Worm (Caenorhabditis elegans) whole organism, L4 larva: ENCODE data around the gene B0303.16.

Experiments
- F37D6.2 ChIP-seq: sonication (generic microtip); optimal IDR thresholded peaks from 2 replicates; lab custom pipeline; 2016; ENCODE audit warnings: mild to moderate bottlenecking, missing genetic modification characterization, missing compliant biosample characterization
- F44E2.7 ChIP-seq: fragments of 200-800 bp; sonication (Bioruptor generic); IDR thresholded peaks from 2 replicates; pipeline ENCODE4 v2.1.2; 2022; ENCODE audit warnings: missing genetic modification characterization, missing compliant biosample characterization
- F49E8.2 ChIP-seq: sonication (generic microtip); optimal IDR thresholded peaks from 2 replicates; lab custom pipeline; 2016; ENCODE audit warnings: missing compliant biosample characterization, mild to moderate bottlenecking, missing genetic modification characterization, borderline replicate concordance
- T20F7.1 ChIP-seq: fragments of 200-800 bp; sonication (Bioruptor generic); optimal IDR thresholded peaks from 2 replicates; lab custom pipeline; 2018; ENCODE audit warnings: mild to moderate bottlenecking, missing genetic modification characterization, missing compliant biosample characterization
- Y105C5A.15 ChIP-seq: fragments of 200-800 bp; sonication (Bioruptor generic); IDR thresholded peaks from 2 replicates; pipeline ENCODE4 v1.3.6; 2022; ENCODE audit warnings: missing genetic modification characterization, missing compliant biosample characterization
- Y48G9A.11 ChIP-seq: fragments of 200-800 bp; sonication (Bioruptor generic); IDR thresholded peaks from 2 replicates; pipeline ENCODE4 v1.3.6; 2022; ENCODE audit warnings: missing genetic modification reagents, missing genetic modification characterization, missing compliant biosample characterization
- aha-1 ChIP-seq: fragments of 150-350 bp; peaks from one replicate; lab custom pipeline; 2014; ENCODE audit warnings: missing biosample characterization, missing genetic modification characterization
- aly-2 ChIP-seq: sonication (generic microtip); optimal IDR thresholded peaks from 2 replicates; lab custom pipeline; 2018; ENCODE audit warnings: missing biosample characterization, missing genetic modification characterization
- ama-1 ChIP-seq: fragments of 150-350 bp; optimal IDR thresholded peaks from 2 replicates; lab custom pipeline; 2014; ENCODE audit warnings: inconsistent platforms, mixed read lengths
- ceh-20 ChIP-seq: fragments of 200-800 bp; sonication (Bioruptor generic); IDR thresholded peaks from 2 replicates; pipeline ENCODE4 v1.3.6; 2022; ENCODE audit warnings: missing genetic modification reagents, missing genetic modification characterization, missing compliant biosample characterization
- ceh-28 ChIP-seq: fragments of 150-350 bp; optimal IDR thresholded peaks from 2 replicates; lab custom pipeline; 2014; ENCODE audit warnings: missing biosample characterization, missing genetic modification reagents, missing genetic modification characterization
- ceh-44 ChIP-seq: fragments of 200-800 bp; sonication (Bioruptor generic); IDR thresholded peaks from 2 replicates; pipeline ENCODE4 v1.3.6; 2022; ENCODE audit warnings: missing genetic modification reagents, missing genetic modification characterization, missing compliant biosample characterization
- ceh-82 ChIP-seq: sonication (generic microtip); optimal IDR thresholded peaks from 2 replicates; lab custom pipeline; 2017; ENCODE audit warnings: missing biosample characterization, missing genetic modification characterization
- cey-2 ChIP-seq: sonication (generic microtip); optimal IDR thresholded peaks from 3 replicates; lab custom pipeline; 2017; ENCODE audit warnings: missing genetic modification characterization, mild to moderate bottlenecking, missing compliant biosample characterization, antibody characterized with exemption, borderline replicate concordance; ENCODE audit not compliant: insufficient read depth
- daf-16 ChIP-seq, 3 experiments: sonication (generic microtip); optimal IDR thresholded peaks; 2 replicates each; lab custom pipeline; 2016 to 2017; ENCODE audit warnings: missing genetic modification characterization in 3 of 3, missing genetic modification reagents in 3 of 3, mild to moderate bottlenecking in 2 of 3, missing compliant biosample characterization in 2 of 3, missing biosample characterization in 1 of 3, moderate library complexity in 1 of 3
- dmd-6 ChIP-seq: fragments of 200-800 bp; sonication (Bioruptor generic); IDR thresholded peaks from 2 replicates; pipeline ENCODE4 v1.3.6; 2022; ENCODE audit warnings: missing genetic modification reagents, missing genetic modification characterization, missing compliant biosample characterization
- dpl-1 ChIP-seq: fragments of 150-350 bp; optimal IDR thresholded peaks from 2 replicates; lab custom pipeline; 2014; ENCODE audit warnings: missing biosample characterization, missing genetic modification reagents, missing genetic modification characterization
- dve-1 ChIP-seq: sonication (generic microtip); optimal IDR thresholded peaks from 2 replicates; lab custom pipeline; 2017; ENCODE audit warnings: antibody characterized with exemption, mild to moderate bottlenecking, missing genetic modification characterization, missing compliant biosample characterization; ENCODE audit not compliant: insufficient read depth
- egl-27 ChIP-seq: sonication (generic microtip); optimal IDR thresholded peaks from 3 replicates; lab custom pipeline; 2017; ENCODE audit warnings: missing biosample characterization, missing genetic modification reagents, missing genetic modification characterization
- gei-8 ChIP-seq: fragments of 200-800 bp; sonication (Bioruptor generic); optimal IDR thresholded peaks from 2 replicates; lab custom pipeline; 2018; ENCODE audit warnings: mild to moderate bottlenecking, missing genetic modification characterization, missing compliant biosample characterization
- hlh-11 ChIP-seq: fragments of 200-800 bp; sonication (Bioruptor generic); optimal IDR thresholded peaks from 2 replicates; lab custom pipeline; 2018; ENCODE audit warnings: mild to moderate bottlenecking, missing genetic modification characterization, missing compliant biosample characterization
- hlh-30 ChIP-seq: sonication (generic microtip); optimal IDR thresholded peaks from 2 replicates; lab custom pipeline; 2017; ENCODE audit warnings: antibody characterized with exemption, mild to moderate bottlenecking, missing genetic modification characterization, missing compliant biosample characterization; ENCODE audit not compliant: insufficient read depth
- hmg-1.1 ChIP-seq: fragments of 200-800 bp; sonication (Bioruptor generic); IDR thresholded peaks from 2 replicates; pipeline ENCODE4 v1.3.6; 2022; ENCODE audit warnings: missing genetic modification reagents, missing genetic modification characterization, missing compliant biosample characterization
- lin-1 ChIP-seq: fragments of 200-800 bp; sonication (Bioruptor generic); IDR thresholded peaks from 2 replicates; pipeline ENCODE4 v1.3.6; 2022; ENCODE audit warnings: missing genetic modification reagents, missing genetic modification characterization, missing compliant biosample characterization
- lin-13 ChIP-seq: fragments of 150-350 bp; optimal IDR thresholded peaks from 2 replicates; lab custom pipeline; 2014; ENCODE audit warnings: missing biosample characterization, missing genetic modification reagents, missing genetic modification characterization
- lin-38 ChIP-seq: fragments of 200-800 bp; sonication (Bioruptor generic); IDR thresholded peaks from 2 replicates; pipeline ENCODE4 v1.3.6; 2022; ENCODE audit warnings: missing genetic modification reagents, missing genetic modification characterization, missing compliant biosample characterization
- lsy-2 ChIP-seq, 2 experiments: fragments of 150-350 bp in 1 of 2; sonication (generic microtip) in 1 of 2; optimal IDR thresholded peaks; 2 replicates each; lab custom pipeline; 2014 to 2017; ENCODE audit warnings: missing biosample characterization in 2 of 2, missing genetic modification characterization in 2 of 2
- madf-5 ChIP-seq, 2 experiments: fragments of 200-800 bp; sonication (Bioruptor generic); IDR thresholded peaks; 2 replicates each; pipeline ENCODE4 v1.3.6; 2022; ENCODE audit warnings: missing compliant biosample characterization in 2 of 2, missing genetic modification characterization in 2 of 2
- mdl-1 ChIP-seq, 2 experiments: fragments of 150-350 bp in 1 of 2; sonication (generic microtip) in 1 of 2; optimal IDR thresholded peaks; 2 replicates each; lab custom pipeline; 2014 to 2017; ENCODE audit warnings: missing biosample characterization in 2 of 2, missing genetic modification characterization in 2 of 2
- mep-1 ChIP-seq: fragments of 150-350 bp; sonication (generic microtip); optimal IDR thresholded peaks from 3 replicates; lab custom pipeline; 2014; ENCODE audit warnings: missing biosample characterization, missing genetic modification characterization
- mes-2 ChIP-seq: sonication (generic microtip); optimal IDR thresholded peaks from 2 replicates; lab custom pipeline; 2016; ENCODE audit warnings: missing genotype, mild to moderate bottlenecking, missing genetic modification characterization, missing compliant biosample characterization; ENCODE audit not compliant: poor library complexity, severe bottlenecking
- mxl-3 ChIP-seq: fragments of 200-800 bp; sonication (Bioruptor generic); optimal IDR thresholded peaks from 2 replicates; lab custom pipeline; 2018; ENCODE audit warnings: mild to moderate bottlenecking, missing genetic modification characterization, missing compliant biosample characterization
- nhr-10 ChIP-seq: fragments of 150-350 bp; optimal IDR thresholded peaks from 2 replicates; lab custom pipeline; 2014; ENCODE audit warnings: missing biosample characterization, missing genetic modification characterization
- nhr-102 ChIP-seq: sonication (generic microtip); optimal IDR thresholded peaks from 2 replicates; lab custom pipeline; 2016; ENCODE audit warnings: mild to moderate bottlenecking, missing genetic modification characterization, moderate library complexity, missing compliant biosample characterization
- nhr-11 ChIP-seq: fragments of 150-350 bp; optimal IDR thresholded peaks from 2 replicates; lab custom pipeline; 2014; ENCODE audit warnings: missing biosample characterization, missing genetic modification characterization
- nhr-28 ChIP-seq: fragments of 150-350 bp; optimal IDR thresholded peaks from 2 replicates; lab custom pipeline; 2014; ENCODE audit warnings: missing biosample characterization, missing genetic modification characterization
- nhr-41 ChIP-seq: fragments of 200-800 bp; sonication (Bioruptor generic); IDR thresholded peaks from 2 replicates; pipeline ENCODE4 v1.3.6; 2022; ENCODE audit warnings: missing genetic modification reagents, missing genetic modification characterization, missing compliant biosample characterization
- nhr-48 ChIP-seq: sonication (generic microtip); optimal IDR thresholded peaks from 2 replicates; lab custom pipeline; 2016; ENCODE audit warnings: mild to moderate bottlenecking, missing genetic modification characterization, missing compliant biosample characterization
- nhr-6 ChIP-seq: fragments of 150-350 bp; optimal IDR thresholded peaks from 2 replicates; lab custom pipeline; 2014; ENCODE audit warnings: missing biosample characterization, missing genetic modification characterization
- nhr-77 ChIP-seq: fragments of 150-350 bp; optimal IDR thresholded peaks from 2 replicates; lab custom pipeline; 2014; ENCODE audit warnings: missing biosample characterization, missing genetic modification characterization
- php-3 ChIP-seq: fragments of 200-800 bp; sonication (Bioruptor generic); IDR thresholded peaks from 2 replicates; pipeline ENCODE4 v1.3.6; 2022; ENCODE audit warnings: missing genetic modification reagents, missing genetic modification characterization, missing compliant biosample characterization
- pqm-1 ChIP-seq: sonication (generic microtip); optimal IDR thresholded peaks from 2 replicates; lab custom pipeline; 2017; ENCODE audit warnings: missing biosample characterization, missing genetic modification characterization
- spr-1 ChIP-seq: sonication (generic microtip); optimal IDR thresholded peaks from 2 replicates; lab custom pipeline; 2016; ENCODE audit warnings: mild to moderate bottlenecking, missing genetic modification characterization, missing compliant biosample characterization
- spr-3 ChIP-seq: fragments of 200-800 bp; sonication (Bioruptor generic); optimal IDR thresholded peaks from 2 replicates; lab custom pipeline; 2018; ENCODE audit warnings: mild to moderate bottlenecking, missing genetic modification characterization, missing compliant biosample characterization
- tra-1 ChIP-seq: fragments of 200-800 bp; sonication (Bioruptor generic); IDR thresholded peaks from 2 replicates; pipeline ENCODE4 v1.3.6; 2022; ENCODE audit warnings: missing genetic modification reagents, missing genetic modification characterization, missing compliant biosample characterization
- unc-39 ChIP-seq: sonication (generic microtip); optimal IDR thresholded peaks from 2 replicates; lab custom pipeline; 2017; ENCODE audit warnings: missing biosample characterization, missing genetic modification characterization
- unc-62 ChIP-seq, 3 experiments: fragments of 150-350 bp in 1 of 3; sonication (generic microtip); optimal IDR thresholded peaks in 2 of 3; peaks in 1 of 3; 1 replicate in 1 of 3; 2 replicates in 2 of 3; lab custom pipeline; 2014 to 2017; ENCODE audit warnings: missing biosample characterization in 3 of 3, missing genetic modification characterization in 3 of 3, missing genetic modification reagents in 3 of 3, missing genotype in 1 of 3
- zfp-2 ChIP-seq: sonication (generic microtip); optimal IDR thresholded peaks from 2 replicates; lab custom pipeline; 2016; ENCODE audit warnings: mild to moderate bottlenecking, missing genetic modification characterization, missing compliant biosample characterization
- ztf-11 ChIP-seq: fragments of 150-350 bp; optimal IDR thresholded peaks from 2 replicates; lab custom pipeline; 2014; ENCODE audit warnings: missing biosample characterization, missing genetic modification characterization

B0303.16 gene

ce11 chrIII:8739126-8739525 is 34.3 kb downstream of the B0303.16 start:
- TF ChIP-seq pqm-1 (tag; lab: Kevin White, UChicago) (peak; percentile 93), nhr-102 (tag; lab: Kevin White, UChicago) (peak; percentile 35), aly-2 (tag; lab: Kevin White, UChicago) (no peak), nhr-28 (tag; lab: Kevin White, UChicago) (peak; percentile 95), nhr-48 (tag; lab: Kevin White, UChicago) (peak; percentile 94), Y48G9A.11 (no peak), nhr-10 (peak; percentile 43), dmd-6 (GFP tag; lab: Robert Waterston, UW) (peak; percentile 96), ceh-44 (GFP tag; lab: Robert Waterston, UW) (no peak), cey-2 (peak; percentile 90), hlh-11 (tag; lab: Kevin White, UChicago) (peak; percentile 91), ztf-11 (no peak), daf-16 (GFP tag; optimal IDR thresholded peaks at IDR 0.05; lab: Kevin White, UChicago) (no peak), daf-16 (tag; optimal IDR thresholded peaks at IDR 0.05; lab: Kevin White, UChicago) (peak; percentile 31), nhr-6 (tag; lab: Kevin White, UChicago) (peak; percentile 31), ama-1 (lab: Kevin White, UChicago) (peak; percentile 32), nhr-77 (peak; percentile 93), mep-1 (peak; percentile 72), lin-13 (peak; percentile 20), lin-38 (GFP tag; lab: Robert Waterston, UW) (no peak), spr-3 (no peak), mxl-3 (GFP tag; lab: Kevin White, UChicago) (peak; percentile 97), mes-2 (tag; lab: Kevin White, UChicago) (peak; percentile 44), dve-1 (peak; percentile 95), tra-1 (GFP tag; lab: Robert Waterston, UW) (peak; percentile 82), ceh-20 (GFP tag; lab: Robert Waterston, UW) (peak; percentile 29; the same call in 1 of the 2 replicates), ceh-28 (tag; lab: Kevin White, UChicago) (no peak), nhr-11 (tag; lab: Kevin White, UChicago) (no peak), T20F7.1 (GFP tag; lab: Kevin White, UChicago) (peak; percentile 62), aha-1 (tag; lab: Kevin White, UChicago) (peak; percentile 84), lsy-2 (tag; optimal IDR thresholded peaks at IDR 0.05; lab: Kevin White, UChicago) (peak in 1 of 2 experiments; percentile 72), dpl-1 (GFP tag; lab: Kevin White, UChicago) (peak; percentile 50), lin-1 (GFP tag; lab: Robert Waterston, UW) (peak; percentile 77), F44E2.7 (GFP tag; lab: Robert Waterston, UW) (no peak), mdl-1 (tag; optimal IDR thresholded peaks at IDR 0.05; lab: Kevin White, UChicago) (peak; percentile 69 to 97), gei-8 (GFP tag; lab: Kevin White, UChicago) (peak; percentile 75), spr-1 (no peak), F37D6.2 (tag; lab: Kevin White, UChicago) (no peak), php-3 (peak; percentile 83), hlh-30 (tag; lab: Kevin White, UChicago) (peak; percentile 90)
- TF ChIP-seq, all 104 proteins: peak for 28

ce11 chrIII:8739786-8740185 is 34.9 kb downstream of the B0303.16 start:
- TF ChIP-seq hlh-11 (tag; lab: Kevin White, UChicago) (peak; percentile 47), daf-16 (GFP tag; optimal IDR thresholded peaks at IDR 0.05; lab: Kevin White, UChicago) (no peak), daf-16 (tag; optimal IDR thresholded peaks at IDR 0.05; lab: Kevin White, UChicago) (no peak), gei-8 (GFP tag; lab: Kevin White, UChicago) (no peak), spr-3 (no peak), aly-2 (tag; lab: Kevin White, UChicago) (no peak), unc-39 (no peak), ztf-11 (no peak), nhr-41 (GFP tag; lab: Robert Waterston, UW) (no peak), zfp-2 (tag; lab: Kevin White, UChicago) (no peak), F49E8.2 (no peak), F44E2.7 (GFP tag; lab: Robert Waterston, UW) (no peak), madf-5 (GFP tag; IDR thresholded peaks at IDR 0.05; lab: Robert Waterston, UW) (no peak), lsy-2 (tag; optimal IDR thresholded peaks at IDR 0.05; lab: Kevin White, UChicago) (no peak), mep-1 (peak; percentile 15), mes-2 (tag; lab: Kevin White, UChicago) (peak; percentile 49), unc-62 (GFP tag; optimal IDR thresholded peaks at IDR 0.05 in 1 of 2; lab: Kevin White, UChicago) (no peak), unc-62 (tag; optimal IDR thresholded peaks at IDR 0.05; lab: Kevin White, UChicago) (no peak), ceh-82 (no peak), hmg-1.1 (GFP tag; lab: Robert Waterston, UW) (no peak), Y105C5A.15 (GFP tag; lab: Robert Waterston, UW) (no peak), egl-27 (no peak), php-3 (no peak)
